Worm (Caenorhabditis elegans) whole organism, L4 larva: ENCODE results near the gene Y75D11A.3.

Source experiments
- ceh-62 ChIP-seq: sonication (generic microtip); optimal IDR thresholded peaks from 2 replicates; lab custom pipeline; 2017; ENCODE audit warnings: missing biosample characterization, missing genetic modification characterization
- ceh-82 ChIP-seq: sonication (generic microtip); optimal IDR thresholded peaks from 2 replicates; lab custom pipeline; 2017; ENCODE audit warnings: missing biosample characterization, missing genetic modification characterization
- lin-39 ChIP-seq: fragments of 150-350 bp; optimal IDR thresholded peaks from 2 replicates; lab custom pipeline; 2014; ENCODE audit warnings: missing biosample characterization, missing genetic modification reagents, missing genetic modification characterization
- nhr-10 ChIP-seq: fragments of 150-350 bp; optimal IDR thresholded peaks from 2 replicates; lab custom pipeline; 2014; ENCODE audit warnings: missing biosample characterization, missing genetic modification characterization
- nhr-237 ChIP-seq: sonication (generic microtip); optimal IDR thresholded peaks from 2 replicates; lab custom pipeline; 2017; ENCODE audit warnings: missing biosample characterization, missing genetic modification characterization
- nhr-76 ChIP-seq: fragments of 150-350 bp; optimal IDR thresholded peaks from 2 replicates; lab custom pipeline; 2014; ENCODE audit warnings: missing biosample characterization, missing genetic modification characterization
- pha-4 ChIP-seq, 2 experiments: fragments of 150-350 bp in 1 of 2; fragments of 200-800 bp in 1 of 2; sonication (Bioruptor generic) in 1 of 2; IDR thresholded peaks in 1 of 2; optimal IDR thresholded peaks in 1 of 2; 2 replicates each; pipeline versions ENCODE4 v1.3.6 to Lab custom; 2014 to 2022; ENCODE audit warnings: missing genetic modification characterization in 2 of 2, missing genetic modification reagents in 2 of 2, missing biosample characterization in 1 of 2, missing compliant biosample characterization in 1 of 2
- snpc-4 ChIP-seq: fragments of 150-350 bp; optimal IDR thresholded peaks from 2 replicates; lab custom pipeline; 2014; ENCODE audit warnings: missing biosample characterization, missing genetic modification characterization
- spr-1 ChIP-seq: sonication (generic microtip); optimal IDR thresholded peaks from 2 replicates; lab custom pipeline; 2016; ENCODE audit warnings: mild to moderate bottlenecking, missing genetic modification characterization, missing compliant biosample characterization
- unc-39 ChIP-seq: sonication (generic microtip); optimal IDR thresholded peaks from 2 replicates; lab custom pipeline; 2017; ENCODE audit warnings: missing biosample characterization, missing genetic modification characterization
- unc-62 ChIP-seq, 3 experiments: fragments of 150-350 bp in 1 of 3; sonication (generic microtip); optimal IDR thresholded peaks in 2 of 3; peaks in 1 of 3; 1 replicate in 1 of 3; 2 replicates in 2 of 3; lab custom pipeline; 2014 to 2017; ENCODE audit warnings: missing biosample characterization in 3 of 3, missing genetic modification characterization in 3 of 3, missing genetic modification reagents in 3 of 3, missing genotype in 1 of 3
- zag-1 ChIP-seq: fragments of 150-350 bp; optimal IDR thresholded peaks from 2 replicates; lab custom pipeline; 2014; ENCODE audit warnings: missing biosample characterization, missing genetic modification characterization

DNA sequence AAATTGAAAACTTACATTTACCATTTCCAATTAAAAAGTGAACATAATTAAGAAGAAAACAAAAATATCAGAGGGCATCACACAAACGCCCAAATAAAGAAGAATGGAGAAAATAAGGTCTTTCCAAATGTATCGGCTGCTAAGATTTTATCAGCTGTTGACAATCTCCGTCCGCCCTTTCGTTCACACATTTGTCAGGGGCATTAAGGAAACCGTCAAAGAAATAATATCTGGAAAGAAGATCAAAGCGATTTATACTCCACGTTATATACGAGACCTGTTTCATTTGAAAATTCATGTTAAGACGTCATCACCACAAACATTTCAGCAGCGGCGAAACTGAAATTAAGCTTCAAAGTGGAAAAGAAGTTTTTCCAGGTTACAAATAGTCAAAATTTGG lies 33.5 kb downstream of the Y75D11A.3 start, which contains the start of gene fbxa-52:
- no peak for TF ChIP-seq lin-39
- no peak for TF ChIP-seq zag-1 (tag; lab: Kevin White, UChicago)
- TF ChIP-seq spr-1, result no peak
- TF ChIP-seq unc-62 (GFP tag; optimal IDR thresholded peaks at IDR 0.05 in 1 of 2; lab: Kevin White, UChicago), result peak in 1 of 2 experiments; percentile 28
- TF ChIP-seq unc-62 (tag; optimal IDR thresholded peaks at IDR 0.05; lab: Kevin White, UChicago), result no peak
- no peak for TF ChIP-seq unc-39 (tag; lab: Kevin White, UChicago)
- TF ChIP-seq ceh-62 (tag; lab: Kevin White, UChicago), result no peak
- no peak for TF ChIP-seq snpc-4 (tag; lab: Kevin White, UChicago)
- TF ChIP-seq nhr-76, result no peak
- no peak for TF ChIP-seq nhr-10
- TF ChIP-seq ceh-82 (tag; lab: Kevin White, UChicago), result no peak
- no peak for TF ChIP-seq nhr-237 (tag; lab: Kevin White, UChicago)
- no peak for TF ChIP-seq pha-4 (GFP tag; IDR thresholded peaks at IDR 0.05; lab: Robert Waterston, UW)
- TF ChIP-seq pha-4 (tag; optimal IDR thresholded peaks at IDR 0.05; lab: Kevin White, UChicago), result no peak
